Fruit fly (Drosophila melanogaster) whole organism, embryonic: ENCODE measurements around the gene Jarid2.
A peak's percentile ranks its signal among the peaks of the same experiment; 100 is the strongest.

ENCODE experiments used
- Adf1 ChIP-seq: fragments of 200-800 bp; sonication (Bioruptor generic); IDR thresholded peaks from 2 replicates; pipeline ENCODE4 v1.3.6; 2022; ENCODE audit warnings: missing biosample characterization, missing genetic modification characterization
- Atf6 ChIP-seq: fragments of 200-800 bp; sonication (Bioruptor generic); IDR thresholded peaks from 2 replicates; pipeline ENCODE4 v1.3.6; 2022; ENCODE audit warnings: missing biosample characterization, missing genetic modification characterization
- BEAF-32 ChIP-seq: fragments of 200-800 bp; sonication (Bioruptor generic); optimal IDR thresholded peaks from 3 replicates; lab custom pipeline; 2017; ENCODE audit warnings: missing biosample characterization, missing genetic modification characterization, mild to moderate bottlenecking, moderate library complexity, missing genetic modification reagents
- Bdp1 ChIP-seq: fragments of 200-800 bp; sonication (Bioruptor generic); optimal IDR thresholded peaks from 3 replicates; lab custom pipeline; 2016; ENCODE audit warnings: missing biosample characterization, missing genetic modification characterization
- CG11085 ChIP-seq: fragments of 200-800 bp; sonication (Bioruptor generic); IDR thresholded peaks from 2 replicates; pipeline ENCODE4 v1.3.6; 2022; ENCODE audit warnings: missing biosample characterization, missing genetic modification characterization
- CG11456 ChIP-seq: fragments of 200-800 bp; sonication (Bioruptor generic); IDR thresholded peaks from 3 replicates; pipeline ENCODE4 v1.3.6; 2022; ENCODE audit warnings: missing biosample characterization, missing genetic modification characterization
- CG11723 ChIP-seq: fragments of 200-800 bp; sonication (Bioruptor generic); optimal IDR thresholded peaks from 2 replicates; lab custom pipeline; 2017; ENCODE audit warnings: missing biosample characterization, mild to moderate bottlenecking, missing genetic modification characterization
- CG12104 ChIP-seq: fragments of 200-800 bp; sonication (Bioruptor generic); optimal IDR thresholded peaks from 3 replicates; lab custom pipeline; 2016; ENCODE audit warnings: missing biosample characterization, missing genetic modification characterization
- CG13123 ChIP-seq: fragments of 200-800 bp; sonication (Bioruptor generic); optimal IDR thresholded peaks from 2 replicates; lab custom pipeline; 2016; ENCODE audit warnings: missing biosample characterization, missing genetic modification characterization
- CG13287 ChIP-seq: fragments of 200-800 bp; sonication (Bioruptor generic); IDR thresholded peaks from 2 replicates; pipeline ENCODE4 v1.3.6; 2022; ENCODE audit warnings: missing biosample characterization, missing genetic modification characterization; ENCODE audit not compliant: partially characterized antibody
- CG14441 ChIP-seq: fragments of 200-800 bp; sonication (Bioruptor generic); IDR thresholded peaks from 2 replicates; pipeline ENCODE4 v1.3.6; 2022; ENCODE audit warnings: missing biosample characterization, missing genetic modification characterization
- CG1832 ChIP-seq: fragments of 200-800 bp; sonication (Bioruptor generic); optimal IDR thresholded peaks from 2 replicates; lab custom pipeline; 2017; ENCODE audit warnings: missing biosample characterization, mild to moderate bottlenecking, missing genetic modification characterization, inconsistent platforms
- CG34422 ChIP-seq: fragments of 200-800 bp; sonication (Bioruptor generic); IDR thresholded peaks from 3 replicates; pipeline ENCODE4 v1.3.6; 2022; ENCODE audit warnings: missing biosample characterization, missing genetic modification characterization
- CG4730 ChIP-seq: fragments of 200-800 bp; sonication (Bioruptor generic); IDR thresholded peaks from 2 replicates; pipeline ENCODE4 v1.3.6; 2022; ENCODE audit warnings: missing biosample characterization, missing genetic modification characterization
- CG8765 ChIP-seq: fragments of 200-800 bp; sonication (Bioruptor generic); IDR thresholded peaks from 2 replicates; pipeline ENCODE4 v1.3.6; 2022; ENCODE audit warnings: missing biosample characterization, missing genetic modification characterization
- CG9437 ChIP-seq: fragments of 200-800 bp; sonication (Bioruptor generic); optimal IDR thresholded peaks from 2 replicates; lab custom pipeline; 2018; ENCODE audit warnings: missing biosample characterization, mild to moderate bottlenecking, missing genetic modification characterization
- Camta ChIP-seq: fragments of 200-800 bp; sonication (Bioruptor generic); optimal IDR thresholded peaks from 2 replicates; lab custom pipeline; 2016; ENCODE audit warnings: missing biosample characterization, missing genetic modification characterization
- E2f1 ChIP-seq: fragments of 200-800 bp; sonication (Bioruptor generic); IDR thresholded peaks from 2 replicates; pipeline ENCODE4 v1.3.6; 2022; ENCODE audit warnings: missing biosample characterization, missing genetic modification characterization
- H15 ChIP-seq: fragments of 200-800 bp; sonication (Bioruptor generic); IDR thresholded peaks from 3 replicates; pipeline ENCODE4 v1.3.6; 2022; ENCODE audit warnings: missing biosample characterization, missing genetic modification characterization
- Max ChIP-seq: fragments of 200-800 bp; sonication (Bioruptor generic); optimal IDR thresholded peaks from 2 replicates; lab custom pipeline; 2016; ENCODE audit warnings: missing biosample characterization, mild to moderate bottlenecking, missing genetic modification characterization
- Nf-YB ChIP-seq: fragments of 200-800 bp; sonication (Bioruptor generic); optimal IDR thresholded peaks from 3 replicates; lab custom pipeline; 2019; ENCODE audit warnings: missing biosample characterization, mild to moderate bottlenecking, missing genetic modification characterization, moderate library complexity
- Nf-YC ChIP-seq: fragments of 200-800 bp; optimal IDR thresholded peaks from 3 replicates; lab custom pipeline; 2019; ENCODE audit warnings: missing biosample characterization, mild to moderate bottlenecking, missing genetic modification characterization, moderate library complexity
- Ptx1 ChIP-seq: fragments of 200-800 bp; sonication (Bioruptor generic); IDR thresholded peaks from 2 replicates; pipeline ENCODE4 v1.3.6; 2022; ENCODE audit warnings: missing biosample characterization, missing genetic modification characterization
- Scr ChIP-seq: fragments of 200-800 bp; sonication (Bioruptor generic); IDR thresholded peaks from 2 replicates; pipeline ENCODE4 v1.3.6; 2022; ENCODE audit warnings: missing biosample characterization, missing genetic modification characterization; ENCODE audit not compliant: partially characterized antibody
- Ssrp ChIP-seq: fragments of 200-800 bp; sonication (Bioruptor generic); optimal IDR thresholded peaks from 2 replicates; lab custom pipeline; 2018; ENCODE audit warnings: missing biosample characterization, mild to moderate bottlenecking, missing genetic modification characterization, moderate library complexity
- ac ChIP-seq: fragments of 200-800 bp; sonication (Bioruptor generic); optimal IDR thresholded peaks from 3 replicates; lab custom pipeline; 2017; ENCODE audit warnings: missing biosample characterization, mild to moderate bottlenecking, missing genetic modification characterization
- ato ChIP-seq: fragments of 200-800 bp; sonication (Bioruptor generic); IDR thresholded peaks from 2 replicates; pipeline ENCODE4 v1.3.6; 2022; ENCODE audit warnings: missing biosample characterization, missing genetic modification characterization; ENCODE audit not compliant: partially characterized antibody
- bab2 ChIP-seq: fragments of 200-800 bp; sonication (Bioruptor generic); optimal IDR thresholded peaks from 2 replicates; lab custom pipeline; 2016; ENCODE audit warnings: missing biosample characterization, missing genetic modification characterization
- chinmo ChIP-seq: fragments of 200-800 bp; sonication (Bioruptor generic); IDR thresholded peaks from 4 replicates; pipeline ENCODE4 v1.3.6; 2022; ENCODE audit warnings: missing biosample characterization, missing genetic modification characterization; ENCODE audit not compliant: partially characterized antibody
- crol ChIP-seq: fragments of 200-800 bp; sonication (Bioruptor generic); IDR thresholded peaks from 2 replicates; pipeline ENCODE4 v1.3.6; 2022; ENCODE audit warnings: missing biosample characterization, missing genetic modification characterization
- exex ChIP-seq: fragments of 200-800 bp; sonication (Bioruptor generic); optimal IDR thresholded peaks from 4 replicates; lab custom pipeline; 2018; ENCODE audit warnings: missing biosample characterization, mild to moderate bottlenecking, missing genetic modification characterization, moderate library complexity
- gce ChIP-seq: fragments of 200-800 bp; sonication (Bioruptor generic); IDR thresholded peaks from 3 replicates; pipeline ENCODE4 v1.3.6; 2022; ENCODE audit warnings: missing biosample characterization, missing genetic modification characterization
- gfzf ChIP-seq: fragments of 200-800 bp; sonication (Bioruptor generic); optimal IDR thresholded peaks from 2 replicates; lab custom pipeline; 2016; ENCODE audit warnings: missing biosample characterization, mild to moderate bottlenecking, missing genetic modification characterization, moderate library complexity
- klu ChIP-seq: fragments of 200-800 bp; sonication (Bioruptor generic); IDR thresholded peaks from 2 replicates; pipeline ENCODE4 v1.3.6; 2022; ENCODE audit warnings: missing biosample characterization, missing genetic modification characterization
- nerfin-1 ChIP-seq: fragments of 200-800 bp; sonication (Bioruptor generic); optimal IDR thresholded peaks from 3 replicates; lab custom pipeline; 2019; ENCODE audit warnings: missing biosample characterization, mild to moderate bottlenecking, missing genetic modification characterization, moderate library complexity
- nom ChIP-seq: fragments of 200-800 bp; sonication (Bioruptor generic); optimal IDR thresholded peaks from 2 replicates; lab custom pipeline; 2017; ENCODE audit warnings: missing biosample characterization, missing genetic modification characterization, mild to moderate bottlenecking, moderate library complexity, missing genetic modification reagents
- p53 ChIP-seq: fragments of 200-800 bp; sonication (Bioruptor generic); optimal IDR thresholded peaks from 2 replicates; lab custom pipeline; 2016; ENCODE audit warnings: missing biosample characterization, missing genetic modification characterization
- pzg ChIP-seq: fragments of 200-800 bp; sonication (Bioruptor generic); optimal IDR thresholded peaks from 3 replicates; lab custom pipeline; 2018; ENCODE audit warnings: missing biosample characterization, mild to moderate bottlenecking, missing genetic modification characterization, moderate library complexity
- run ChIP-seq: fragments of 200-800 bp; sonication (Bioruptor generic); optimal IDR thresholded peaks from 3 replicates; lab custom pipeline; 2018; ENCODE audit warnings: missing biosample characterization, mild to moderate bottlenecking, missing genetic modification characterization
- sim ChIP-seq: fragments of 200-800 bp; sonication (Bioruptor generic); IDR thresholded peaks from 2 replicates; pipeline ENCODE4 v1.3.6; 2022; ENCODE audit warnings: missing biosample characterization, missing genetic modification characterization
- sisA ChIP-seq: fragments of 200-800 bp; sonication (Bioruptor generic); IDR thresholded peaks from 2 replicates; pipeline ENCODE4 v1.3.6; 2022; ENCODE audit warnings: missing biosample characterization, missing genetic modification characterization
- sqz ChIP-seq: fragments of 200-800 bp; sonication (Bioruptor generic); optimal IDR thresholded peaks from 3 replicates; lab custom pipeline; 2018; ENCODE audit warnings: missing biosample characterization, mild to moderate bottlenecking, missing genetic modification characterization
- sr ChIP-seq: fragments of 200-800 bp; sonication (Bioruptor generic); IDR thresholded peaks from 3 replicates; pipeline ENCODE4 v1.3.6; 2022; ENCODE audit warnings: missing biosample characterization, missing genetic modification characterization
- tio ChIP-seq: fragments of 200-800 bp; sonication (Bioruptor generic); optimal IDR thresholded peaks from 2 replicates; lab custom pipeline; 2017; ENCODE audit warnings: missing biosample characterization, missing genetic modification characterization, inconsistent platforms
- trem ChIP-seq: fragments of 200-800 bp; optimal IDR thresholded peaks from 3 replicates; lab custom pipeline; 2019; ENCODE audit warnings: missing biosample characterization, mild to moderate bottlenecking, missing genetic modification characterization, moderate library complexity
- ttk ChIP-seq: fragments of 200-800 bp; sonication (Bioruptor generic); IDR thresholded peaks from 2 replicates; pipeline ENCODE4 v2.1.2; 2022; ENCODE audit warnings: missing biosample characterization, missing genetic modification characterization
- twi ChIP-seq: fragments of 200-800 bp; optimal IDR thresholded peaks from 2 replicates; lab custom pipeline; 2019; ENCODE audit warnings: missing biosample characterization, mild to moderate bottlenecking, missing genetic modification characterization, moderate library complexity
- wek ChIP-seq: fragments of 200-800 bp; sonication (Bioruptor generic); optimal IDR thresholded peaks from 3 replicates; lab custom pipeline; 2018; ENCODE audit warnings: missing biosample characterization, mild to moderate bottlenecking, missing genetic modification characterization, moderate library complexity
- zen ChIP-seq: fragments of 200-800 bp; sonication (Bioruptor generic); optimal IDR thresholded peaks from 3 replicates; lab custom pipeline; 2018; ENCODE audit warnings: missing biosample characterization, mild to moderate bottlenecking, missing genetic modification characterization, moderate library complexity

The Jarid2 gene

DNA sequence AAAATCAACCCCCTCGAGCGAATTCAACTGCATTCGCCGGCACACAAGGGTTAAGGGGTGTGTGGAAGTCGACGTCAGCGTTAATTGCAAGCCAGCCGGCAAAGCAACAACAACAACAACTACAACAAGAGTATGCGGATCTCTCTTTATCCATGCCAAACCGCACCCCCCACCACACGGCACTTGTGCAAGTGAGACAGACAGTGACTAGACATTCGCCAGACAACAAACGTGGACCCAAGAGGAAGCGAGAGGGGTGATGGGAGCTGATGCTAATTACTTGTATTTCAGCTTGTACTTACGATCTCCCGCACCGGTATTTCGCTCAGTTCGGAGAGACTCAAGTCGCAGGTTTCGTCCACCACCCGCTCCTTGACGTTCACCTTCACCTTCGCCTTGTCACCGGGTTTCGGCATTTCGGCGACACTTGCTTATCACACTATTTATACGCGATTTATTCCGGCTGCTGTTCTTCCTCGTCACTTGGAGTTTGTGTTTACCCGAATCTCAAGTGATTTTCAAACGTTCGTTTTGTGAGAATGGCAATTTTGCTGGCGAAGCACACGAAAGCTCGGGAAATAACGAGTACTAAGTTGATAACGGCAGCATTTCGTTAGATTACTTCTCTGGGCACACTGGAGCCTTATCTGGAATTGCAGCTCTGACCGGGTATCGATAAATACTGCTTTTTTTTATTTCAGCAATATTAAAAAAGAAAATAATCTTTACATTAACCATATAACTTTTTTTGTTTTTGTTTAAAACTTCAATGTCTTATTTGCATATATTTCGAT is 32.4 kb downstream of the Jarid2 start, which contains the start of gene CG3408 (continued):
- TF ChIP-seq CG13123: no peak
- peak; percentile 57; the same call in 1 of the 2 replicates for TF ChIP-seq CG13287 (GFP tag; lab: Robert Waterston, UW)
- TF ChIP-seq klu (GFP tag; lab: Robert Waterston, UW): no peak
- TF ChIP-seq CG12104 (GFP tag; lab: Kevin White, UChicago): peak; percentile 7
- no peak for TF ChIP-seq gce (GFP tag; lab: Robert Waterston, UW)
- no peak for TF ChIP-seq CG8765
- peak; percentile 64 for TF ChIP-seq sqz (GFP tag; lab: Kevin White, UChicago)
- no peak for TF ChIP-seq Camta (GFP tag; lab: Kevin White, UChicago)
- TF ChIP-seq tio (GFP tag; lab: Kevin White, UChicago): no peak
- peak; percentile 94 for TF ChIP-seq pzg (GFP tag; lab: Kevin White, UChicago)
- TF ChIP-seq sr (GFP tag; lab: Robert Waterston, UW): no peak
- peak; percentile 6 for TF ChIP-seq Nf-YC
- TF ChIP-seq sisA (GFP tag; lab: Robert Waterston, UW): no peak
- peak; percentile 76 for TF ChIP-seq exex (tag; lab: Kevin White, UChicago)
- no peak for TF ChIP-seq Ssrp (tag; lab: Kevin White, UChicago)
- no peak for TF ChIP-seq CG11723 (GFP tag; lab: Kevin White, UChicago)
- peak; percentile 82 for TF ChIP-seq CG1832 (GFP tag; lab: Kevin White, UChicago)
- TF ChIP-seq CG14441: no peak
- no peak for TF ChIP-seq E2f1 (GFP tag; lab: Robert Waterston, UW)
- TF ChIP-seq wek (GFP tag; lab: Kevin White, UChicago): no peak
- no peak for TF ChIP-seq CG11456 (GFP tag; lab: Robert Waterston, UW)
- TF ChIP-seq Adf1 (GFP tag; lab: Robert Waterston, UW): peak; percentile 21; the same call in 1 of the 2 replicates
- no peak for TF ChIP-seq bab2 (GFP tag; lab: Kevin White, UChicago)
- TF ChIP-seq ato (GFP tag; lab: Robert Waterston, UW): no peak
- TF ChIP-seq zen: no peak
- TF ChIP-seq H15 (GFP tag; lab: Robert Waterston, UW): no peak
- TF ChIP-seq Bdp1: no peak
- peak; percentile 0 for TF ChIP-seq CG9437 (GFP tag; lab: Kevin White, UChicago)
- peak; percentile 77; the same call in 1 of the 4 replicates for TF ChIP-seq chinmo (GFP tag; lab: Robert Waterston, UW)
- no peak for TF ChIP-seq Nf-YB (GFP tag; lab: Kevin White, UChicago)
- TF ChIP-seq nerfin-1: peak; percentile 50
- peak; percentile 54; the same call in 1 of the 3 replicates for TF ChIP-seq CG34422 (GFP tag; lab: Robert Waterston, UW)
- TF ChIP-seq crol (GFP tag; lab: Robert Waterston, UW): peak; percentile 88
- no peak for TF ChIP-seq CG11085 (GFP tag; lab: Robert Waterston, UW)
- TF ChIP-seq Max (GFP tag; lab: Kevin White, UChicago): peak; percentile 38
- no peak for TF ChIP-seq run (tag; lab: Kevin White, UChicago)
- TF ChIP-seq ttk (GFP tag; lab: Robert Waterston, UW): 0 out of 2 replicates have a peak, but pooled peaks have one; percentile 5
- peak; percentile 66 for TF ChIP-seq BEAF-32 (GFP tag; lab: Kevin White, UChicago)
- peak; percentile 29 for TF ChIP-seq trem
- no peak for TF ChIP-seq p53 (GFP tag; lab: Kevin White, UChicago)
- TF ChIP-seq CG4730 (GFP tag; lab: Robert Waterston, UW): no peak
- TF ChIP-seq nom: peak; percentile 72
- TF ChIP-seq Ptx1 (GFP tag; lab: Robert Waterston, UW): no peak
- TF ChIP-seq gfzf: peak; percentile 94
- peak; percentile 54 for TF ChIP-seq Scr (GFP tag; lab: Robert Waterston, UW)
- TF ChIP-seq ac: no peak
- no peak for TF ChIP-seq sim (GFP tag; lab: Robert Waterston, UW)
- no peak for TF ChIP-seq twi (tag; lab: Kevin White, UChicago)
- TF ChIP-seq Atf6 (GFP tag; lab: Robert Waterston, UW): 0 out of 2 replicates have a peak, but pooled peaks have one; percentile 6
